Fruit fly (Drosophila melanogaster): ENCODE data around the gene Strump.

Gene Strump

dm6 chr3L:16128481-16128972 lies 6.7 kb downstream of the Strump start, which contains the start of gene Pgm1 (continued):
- TF ChIP-seq CG10431 (GFP tag; optimal IDR thresholded peaks at IDR 0.05) (no peak), Sry-β (GFP tag; optimal IDR thresholded peaks at IDR 0.05) (no peak), jumu (GFP tag; optimal IDR thresholded peaks at IDR 0.05) (peak; percentile 89), CG8765 (GFP tag; IDR thresholded peaks at IDR 0.05) (peak; percentile 65), h (optimal IDR thresholded peaks at IDR 0.05) (no peak), bcd (GFP tag; optimal IDR thresholded peaks at IDR 0.05) (no peak), ac (GFP tag; optimal IDR thresholded peaks at IDR 0.05) (peak; percentile 69), ttk (GFP tag; IDR thresholded peaks at IDR 0.05) (peak; percentile 64), pfk (GFP tag; optimal IDR thresholded peaks at IDR 0.05) (no peak), dimm (GFP tag; IDR thresholded peaks at IDR 0.05) (no peak), CG1233 (GFP tag; optimal IDR thresholded peaks at IDR 0.05) (peak; percentile 49), CG4707 (GFP tag; optimal IDR thresholded peaks at IDR 0.05) (peak; percentile 55), stwl (tag; optimal IDR thresholded peaks at IDR 0.05) (peak; percentile 15), nerfin-1 (tag; optimal IDR thresholded peaks at IDR 0.05) (peak; percentile 76), Fer3 (tag; optimal IDR thresholded peaks at IDR 0.05) (no peak), onecut (GFP tag; IDR thresholded peaks at IDR 0.05) (peak; percentile 57; the same call in 1 of the 2 replicates), Lhr (GFP tag; optimal IDR thresholded peaks at IDR 0.05) (no peak), NC2α (GFP tag; optimal IDR thresholded peaks at IDR 0.05) (peak; percentile 79), CG9797 (GFP tag; optimal IDR thresholded peaks at IDR 0.05) (peak; percentile 36), nerfin-2 (GFP tag; IDR thresholded peaks at IDR 0.05; ENCODE audit: partially characterized antibody) (no peak), CG12942 (GFP tag; optimal IDR thresholded peaks at IDR 0.05) (peak; percentile 85), ash1 (GFP tag; optimal IDR thresholded peaks at IDR 0.05) (peak; percentile 11), gsb (GFP tag; IDR thresholded peaks at IDR 0.05) (peak; percentile 50; the same call in 1 of the 2 replicates), fd3F (GFP tag; optimal IDR thresholded peaks at IDR 0.05) (peak; percentile 59), Sox100B (GFP tag; optimal IDR thresholded peaks at IDR 0.05) (peak; percentile 51), Deaf1 (tag; optimal IDR thresholded peaks at IDR 0.05) (no peak), CG31388 (GFP tag; optimal IDR thresholded peaks at IDR 0.05) (peak; percentile 51), eve (GFP tag; optimal IDR thresholded peaks at IDR 0.05) (no peak), luna (GFP tag; optimal IDR thresholded peaks at IDR 0.05) (peak; percentile 89), Drgx (GFP tag; IDR thresholded peaks at IDR 0.05) (peak; percentile 82), mld (GFP tag; IDR thresholded peaks at IDR 0.05; ENCODE audit: partially characterized antibody) (no peak), Ptx1 (GFP tag; IDR thresholded peaks at IDR 0.05) (peak; percentile 82), NK7.1 (GFP tag; optimal IDR thresholded peaks at IDR 0.05) (peak; percentile 90), CG2120 (GFP tag; optimal IDR thresholded peaks at IDR 0.05) (peak; percentile 93), zen2 (GFP tag; IDR thresholded peaks at IDR 0.05; ENCODE audit: partially characterized antibody) (no peak), gce (GFP tag; IDR thresholded peaks at IDR 0.05) (peak; percentile 77; the same call in 2 of the 3 replicates), gcm2 (GFP tag; optimal IDR thresholded peaks at IDR 0.05) (peak; percentile 87), cg (GFP tag; optimal IDR thresholded peaks at IDR 0.05) (no peak), NC2β (GFP tag; optimal IDR thresholded peaks at IDR 0.05) (peak; percentile 85), CG7839 (tag; optimal IDR thresholded peaks at IDR 0.05) (peak; percentile 84), unc-4 (GFP tag; IDR thresholded peaks at IDR 0.05; ENCODE audit: partially characterized antibody) (no peak), CG15269 (tag; optimal IDR thresholded peaks at IDR 0.05) (no peak), prd (optimal IDR thresholded peaks at IDR 0.05) (no peak), prd (GFP tag; IDR thresholded peaks at IDR 0.05) (peak; percentile 75), Ravus (GFP tag; IDR thresholded peaks at IDR 0.05) (no peak), Aef1 (GFP tag; IDR thresholded peaks at IDR 0.05) (peak; percentile 70), CG9932 (GFP tag; IDR thresholded peaks at IDR 0.05) (no peak; the same call in 1 of the 2 replicates), CG14014 (GFP tag; IDR thresholded peaks at IDR 0.05) (peak; percentile 76), insv (GFP tag; optimal IDR thresholded peaks at IDR 0.05) (peak in 1 of 2 experiments; percentile 35), CG4328 (GFP tag; optimal IDR thresholded peaks at IDR 0.05) (no peak), vnd (GFP tag; IDR thresholded peaks at IDR 0.05; ENCODE audit: partially characterized antibody) (no peak)
